Fruit fly (Drosophila melanogaster) whole organism, embryonic: ENCODE measurements around the gene drpr.

Experiments used
- CG10274 ChIP-seq: fragments of 200-800 bp; sonication (Bioruptor generic); optimal IDR thresholded peaks from 3 replicates; lab custom pipeline; 2017; ENCODE audit warnings: missing biosample characterization, mild to moderate bottlenecking, missing genetic modification characterization
- CG14441 ChIP-seq: fragments of 200-800 bp; sonication (Bioruptor generic); IDR thresholded peaks from 2 replicates; pipeline ENCODE4 v1.3.6; 2022; ENCODE audit warnings: missing biosample characterization, missing genetic modification characterization
- CG14965 ChIP-seq: fragments of 200-800 bp; sonication (Bioruptor generic); optimal IDR thresholded peaks from 2 replicates; lab custom pipeline; 2016; ENCODE audit warnings: missing biosample characterization, missing genetic modification characterization, borderline replicate concordance
- CG17802 ChIP-seq: fragments of 200-800 bp; sonication (Bioruptor generic); optimal IDR thresholded peaks from 2 replicates; lab custom pipeline; 2018; ENCODE audit warnings: missing biosample characterization, mild to moderate bottlenecking, missing genetic modification characterization, moderate library complexity
- CG2875 ChIP-seq: fragments of 200-800 bp; sonication (Bioruptor generic); optimal IDR thresholded peaks from 2 replicates; lab custom pipeline; 2017; ENCODE audit warnings: missing biosample characterization, mild to moderate bottlenecking, missing genetic modification characterization, missing genetic modification reagents
- CG32767 ChIP-seq: fragments of 200-800 bp; sonication (Bioruptor generic); IDR thresholded peaks from 2 replicates; pipeline ENCODE4 v1.3.6; 2022; ENCODE audit warnings: missing biosample characterization, missing genetic modification characterization
- CG34224 ChIP-seq: fragments of 200-800 bp; sonication (Bioruptor generic); IDR thresholded peaks from 3 replicates; pipeline ENCODE4 v1.3.6; 2022; ENCODE audit warnings: missing biosample characterization, missing genetic modification characterization; ENCODE audit not compliant: partially characterized antibody
- CG3847 ChIP-seq: fragments of 200-800 bp; sonication (Bioruptor generic); IDR thresholded peaks from 2 replicates; pipeline ENCODE4 v1.3.6; 2022; ENCODE audit warnings: missing biosample characterization, missing genetic modification characterization
- CG4424 ChIP-seq: fragments of 200-800 bp; sonication (Bioruptor generic); optimal IDR thresholded peaks from 3 replicates; lab custom pipeline; 2016; ENCODE audit warnings: missing biosample characterization, missing genetic modification characterization
- CG4730 ChIP-seq: fragments of 200-800 bp; sonication (Bioruptor generic); IDR thresholded peaks from 2 replicates; pipeline ENCODE4 v1.3.6; 2022; ENCODE audit warnings: missing biosample characterization, missing genetic modification characterization
- CG4820 ChIP-seq: fragments of 200-800 bp; sonication (Bioruptor generic); optimal IDR thresholded peaks from 3 replicates; lab custom pipeline; 2016; ENCODE audit warnings: missing biosample characterization, missing genetic modification characterization
- CG7271 ChIP-seq: fragments of 200-800 bp; sonication (Bioruptor generic); optimal IDR thresholded peaks from 2 replicates; lab custom pipeline; 2018; ENCODE audit warnings: missing biosample characterization, mild to moderate bottlenecking, missing genetic modification characterization, moderate library complexity
- CG7357 ChIP-seq: fragments of 200-800 bp; sonication (Bioruptor generic); IDR thresholded peaks from 3 replicates; pipeline ENCODE4 v1.3.6; 2022; ENCODE audit warnings: missing biosample characterization, missing genetic modification characterization
- CG7839 ChIP-seq: fragments of 200-800 bp; sonication (Bioruptor generic); optimal IDR thresholded peaks from 3 replicates; lab custom pipeline; 2018; ENCODE audit warnings: missing biosample characterization, mild to moderate bottlenecking, missing genetic modification characterization, moderate library complexity
- CG8281 ChIP-seq: fragments of 200-800 bp; sonication (Bioruptor generic); optimal IDR thresholded peaks from 2 replicates; lab custom pipeline; 2018; ENCODE audit warnings: missing biosample characterization, mild to moderate bottlenecking, missing genetic modification characterization, moderate library complexity
- CG8924 ChIP-seq: fragments of 200-800 bp; optimal IDR thresholded peaks from 3 replicates; lab custom pipeline; 2019; ENCODE audit warnings: missing biosample characterization, mild to moderate bottlenecking, missing genetic modification characterization, moderate library complexity
- CG9727 ChIP-seq: fragments of 200-800 bp; sonication (Bioruptor generic); optimal IDR thresholded peaks from 3 replicates; lab custom pipeline; 2017; ENCODE audit warnings: missing biosample characterization, mild to moderate bottlenecking, missing genetic modification characterization
- CG9797 ChIP-seq: fragments of 200-800 bp; sonication (Bioruptor generic); optimal IDR thresholded peaks from 3 replicates; lab custom pipeline; 2018; ENCODE audit warnings: missing biosample characterization, mild to moderate bottlenecking, missing genetic modification characterization
- CG9876 ChIP-seq: fragments of 200-800 bp; sonication (Bioruptor generic); optimal IDR thresholded peaks from 2 replicates; lab custom pipeline; 2016; ENCODE audit warnings: missing biosample characterization, missing genetic modification characterization
- Deaf1 ChIP-seq: fragments of 200-800 bp; optimal IDR thresholded peaks from 3 replicates; lab custom pipeline; 2019; ENCODE audit warnings: missing biosample characterization, mild to moderate bottlenecking, missing genetic modification characterization, moderate library complexity
- Doc2 ChIP-seq: fragments of 200-800 bp; sonication (Bioruptor generic); IDR thresholded peaks from 2 replicates; pipeline ENCODE4 v1.3.6; 2022; ENCODE audit warnings: missing biosample characterization, missing genetic modification characterization
- E2f1 ChIP-seq: fragments of 200-800 bp; sonication (Bioruptor generic); IDR thresholded peaks from 2 replicates; pipeline ENCODE4 v1.3.6; 2022; ENCODE audit warnings: missing biosample characterization, missing genetic modification characterization
- Eip74EF ChIP-seq, 2 experiments: fragments of 200-800 bp in 1 of 2; fragments of >200 bp in 1 of 2; sonication (Bioruptor generic) in 1 of 2; optimal IDR thresholded peaks; 2 replicates each; lab custom pipeline; 2017 to 2019; ENCODE audit warnings: missing biosample characterization in 2 of 2, missing genetic modification characterization in 2 of 2, mild to moderate bottlenecking in 1 of 2, moderate library complexity in 1 of 2
- HHEX ChIP-seq: fragments of 200-800 bp; sonication (Bioruptor generic); optimal IDR thresholded peaks from 3 replicates; lab custom pipeline; 2017; ENCODE audit warnings: missing biosample characterization, mild to moderate bottlenecking, missing genetic modification characterization, missing genetic modification reagents
- Hand ChIP-seq: fragments of 200-800 bp; sonication (Bioruptor generic); optimal IDR thresholded peaks from 2 replicates; lab custom pipeline; 2017; ENCODE audit warnings: mild to moderate bottlenecking, missing biosample characterization, missing genetic modification reagents, missing genetic modification characterization
- Jarid2 ChIP-seq: fragments of 200-800 bp; sonication (Bioruptor generic); optimal IDR thresholded peaks from 3 replicates; lab custom pipeline; 2017; ENCODE audit warnings: mild to moderate bottlenecking, missing biosample characterization, missing genetic modification reagents, missing genetic modification characterization
- Lpt ChIP-seq: fragments of >200 bp; optimal IDR thresholded peaks from 2 replicates; lab custom pipeline; 2018; ENCODE audit warnings: missing biosample characterization, missing genetic modification characterization
- NC2α ChIP-seq: fragments of 200-800 bp; sonication (Bioruptor generic); optimal IDR thresholded peaks from 2 replicates; lab custom pipeline; 2016; ENCODE audit warnings: missing biosample characterization, missing genetic modification characterization
- Oli ChIP-seq: fragments of 200-800 bp; sonication (Bioruptor generic); optimal IDR thresholded peaks from 2 replicates; lab custom pipeline; 2018; ENCODE audit warnings: missing biosample characterization, mild to moderate bottlenecking, missing genetic modification characterization, moderate library complexity
- Rfx ChIP-seq: fragments of 200-800 bp; sonication (Bioruptor generic); IDR thresholded peaks from 2 replicates; pipeline ENCODE4 v1.3.6; 2022; ENCODE audit warnings: missing biosample characterization, missing genetic modification characterization
- amos ChIP-seq: fragments of 200-800 bp; sonication (Bioruptor generic); IDR thresholded peaks from 2 replicates; pipeline ENCODE4 v1.3.6; 2022; ENCODE audit warnings: missing biosample characterization, missing genetic modification characterization; ENCODE audit not compliant: partially characterized antibody
- chinmo ChIP-seq: fragments of 200-800 bp; sonication (Bioruptor generic); IDR thresholded peaks from 4 replicates; pipeline ENCODE4 v1.3.6; 2022; ENCODE audit warnings: missing biosample characterization, missing genetic modification characterization; ENCODE audit not compliant: partially characterized antibody
- corto ChIP-seq: fragments of 200-800 bp; sonication (Bioruptor generic); optimal IDR thresholded peaks from 2 replicates; lab custom pipeline; 2016; ENCODE audit warnings: missing biosample characterization, mild to moderate bottlenecking, missing genetic modification characterization, moderate library complexity
- dimm ChIP-seq: fragments of 200-800 bp; sonication (Bioruptor generic); IDR thresholded peaks from 2 replicates; pipeline ENCODE4 v1.3.6; 2022; ENCODE audit warnings: missing biosample characterization, missing genetic modification characterization
- gsb-n ChIP-seq: fragments of 200-800 bp; sonication (Bioruptor generic); optimal IDR thresholded peaks from 3 replicates; lab custom pipeline; 2018; ENCODE audit warnings: missing biosample characterization, mild to moderate bottlenecking, missing genetic modification characterization
- hkb ChIP-seq, 2 experiments: fragments of 200-800 bp in 1 of 2; fragments of >200 bp in 1 of 2; sonication (Bioruptor generic) in 1 of 2; IDR thresholded peaks in 1 of 2; optimal IDR thresholded peaks in 1 of 2; 2 replicates each; pipeline versions ENCODE4 v1.3.6 to Lab custom; 2017 to 2022; ENCODE audit warnings: missing biosample characterization in 1 of 2, missing genetic modification characterization in 1 of 2
- insv ChIP-seq, 2 experiments: fragments of 200-800 bp; sonication (Bioruptor generic); optimal IDR thresholded peaks; 3 replicates each; lab custom pipeline; 2016 to 2018; ENCODE audit warnings: missing biosample characterization in 2 of 2, missing genetic modification characterization in 2 of 2
- odd ChIP-seq: fragments of 200-800 bp; sonication (Bioruptor generic); optimal IDR thresholded peaks from 2 replicates; lab custom pipeline; 2017; ENCODE audit warnings: missing biosample characterization, mild to moderate bottlenecking, missing genetic modification characterization
- org-1 ChIP-seq: fragments of 200-800 bp; sonication (Bioruptor generic); optimal IDR thresholded peaks from 2 replicates; lab custom pipeline; 2017; ENCODE audit warnings: missing biosample characterization, missing genetic modification characterization
- pnt ChIP-seq: fragments of 200-800 bp; sonication (Bioruptor generic); optimal IDR thresholded peaks from 3 replicates; lab custom pipeline; 2016; ENCODE audit warnings: missing biosample characterization, missing genetic modification characterization
- pzg ChIP-seq: fragments of 200-800 bp; sonication (Bioruptor generic); optimal IDR thresholded peaks from 3 replicates; lab custom pipeline; 2018; ENCODE audit warnings: missing biosample characterization, mild to moderate bottlenecking, missing genetic modification characterization, moderate library complexity
- run ChIP-seq: fragments of 200-800 bp; sonication (Bioruptor generic); optimal IDR thresholded peaks from 3 replicates; lab custom pipeline; 2018; ENCODE audit warnings: missing biosample characterization, mild to moderate bottlenecking, missing genetic modification characterization
- sd ChIP-seq: fragments of 200-800 bp; sonication (Bioruptor generic); optimal IDR thresholded peaks from 3 replicates; lab custom pipeline; 2018; ENCODE audit warnings: missing biosample characterization, mild to moderate bottlenecking, missing genetic modification characterization, moderate library complexity
- sim ChIP-seq: fragments of 200-800 bp; sonication (Bioruptor generic); IDR thresholded peaks from 2 replicates; pipeline ENCODE4 v1.3.6; 2022; ENCODE audit warnings: missing biosample characterization, missing genetic modification characterization
- trh ChIP-seq: fragments of 200-800 bp; sonication (Bioruptor generic); optimal IDR thresholded peaks from 2 replicates; lab custom pipeline; 2016; ENCODE audit warnings: missing biosample characterization, missing genetic modification characterization
- ttk ChIP-seq: fragments of 200-800 bp; sonication (Bioruptor generic); IDR thresholded peaks from 2 replicates; pipeline ENCODE4 v2.1.2; 2022; ENCODE audit warnings: missing biosample characterization, missing genetic modification characterization
- zen ChIP-seq: fragments of 200-800 bp; sonication (Bioruptor generic); optimal IDR thresholded peaks from 3 replicates; lab custom pipeline; 2018; ENCODE audit warnings: missing biosample characterization, mild to moderate bottlenecking, missing genetic modification characterization, moderate library complexity

drpr gene

DNA sequence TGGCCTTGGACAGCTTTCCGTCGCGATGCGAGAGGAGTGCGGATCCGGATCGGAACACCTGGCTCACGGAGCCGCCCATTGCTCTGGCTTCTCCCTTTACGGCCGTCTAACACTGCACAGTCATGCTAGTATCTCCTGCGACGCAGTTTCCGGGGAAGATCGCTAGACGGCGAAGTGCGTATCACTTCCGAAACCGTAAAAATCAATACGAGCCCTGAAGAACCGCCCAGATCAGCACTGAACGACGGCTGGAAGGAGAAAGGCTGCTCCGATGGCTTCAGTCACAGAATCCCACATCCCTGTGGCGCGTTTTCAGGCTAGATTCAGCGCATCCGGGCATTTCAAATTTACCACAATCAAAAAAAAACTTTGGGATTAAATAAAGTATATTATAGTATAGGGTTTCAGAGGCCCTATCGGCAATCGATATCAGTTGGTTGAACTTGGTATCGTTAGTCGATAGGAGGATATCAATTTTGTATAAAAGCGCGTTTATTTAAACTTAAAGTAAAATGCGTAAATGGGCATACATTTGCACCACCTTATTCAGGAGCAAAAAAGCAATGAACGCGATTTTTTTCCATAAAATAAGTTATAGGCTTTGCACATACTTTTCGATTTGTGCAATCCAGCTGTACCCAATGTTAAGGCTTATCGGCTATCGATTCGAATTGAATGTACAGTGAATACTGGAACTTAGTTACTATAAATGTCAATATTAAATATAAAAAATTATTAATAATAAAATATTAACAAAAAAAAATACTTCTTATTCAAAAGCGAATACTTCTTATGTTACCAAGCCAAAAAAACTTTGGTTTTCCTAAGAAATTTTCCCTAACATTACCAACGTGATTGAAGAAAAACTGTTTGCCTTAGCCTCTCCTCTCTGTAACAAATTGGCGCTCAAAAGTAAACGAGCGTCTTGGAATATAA lies 44.1 kb upstream of the drpr start, which contains the start of the genes CG13933 and PolD2 (continued):
- TF ChIP-seq CG34224 (GFP tag; lab: Robert Waterston, UW) (peak; percentile 85), run (tag; lab: Kevin White, UChicago) (peak; percentile 92), CG7271 (tag; lab: Kevin White, UChicago) (peak; percentile 85), CG4730 (peak; percentile 94), NC2α (peak; percentile 44), CG17802 (tag; lab: Kevin White, UChicago) (peak; percentile 47), HHEX (GFP tag; lab: Kevin White, UChicago) (peak; percentile 78), CG2875 (peak; percentile 90), amos (GFP tag; lab: Robert Waterston, UW) (peak; percentile 57; the same call in 1 of the 2 replicates), hkb (optimal IDR thresholded peaks at IDR 0.05; lab: Kevin White, UChicago) (no peak), hkb (GFP tag; IDR thresholded peaks at IDR 0.05; lab: Robert Waterston, UW) (peak; percentile 98), CG7357 (GFP tag; lab: Robert Waterston, UW) (peak; percentile 88), CG14965 (GFP tag; lab: Kevin White, UChicago) (no peak), CG8281 (tag; lab: Kevin White, UChicago) (no peak), CG4424 (GFP tag; lab: Kevin White, UChicago) (no peak), Jarid2 (GFP tag; lab: Kevin White, UChicago) (no peak), pzg (GFP tag; lab: Kevin White, UChicago) (peak; percentile 23), CG9727 (peak; percentile 98), Deaf1 (no peak), Oli (tag; lab: Kevin White, UChicago) (peak; percentile 99), CG4820 (GFP tag; lab: Kevin White, UChicago) (peak; percentile 71), dimm (peak; percentile 95), ttk (peak; percentile 97), Eip74EF (GFP tag; optimal IDR thresholded peaks at IDR 0.05; lab: Kevin White, UChicago) (peak in 1 of 2 experiments; percentile 97), Lpt (no peak), Hand (peak; percentile 97), corto (no peak), CG8924 (tag; lab: Kevin White, UChicago) (peak; percentile 99), CG3847 (GFP tag; lab: Robert Waterston, UW) (peak; percentile 98), CG10274 (GFP tag; lab: Kevin White, UChicago) (no peak), CG14441 (peak; percentile 99), insv (GFP tag; optimal IDR thresholded peaks at IDR 0.05; lab: Kevin White, UChicago) (peak in 1 of 2 experiments; percentile 67), pnt (peak; percentile 77), gsb-n (tag; lab: Kevin White, UChicago) (peak; percentile 98), CG7839 (peak; percentile 98), sim (GFP tag; lab: Robert Waterston, UW) (peak; percentile 65; the same call in 1 of the 2 replicates), CG9797 (GFP tag; lab: Kevin White, UChicago) (no peak), trh (GFP tag; lab: Kevin White, UChicago) (peak; percentile 92), sd (tag; lab: Kevin White, UChicago) (no peak), chinmo (GFP tag; lab: Robert Waterston, UW) (peak; percentile 65; the same call in 1 of the 4 replicates), CG9876 (GFP tag; lab: Kevin White, UChicago) (peak; percentile 52), zen (peak; percentile 87), E2f1 (GFP tag; lab: Robert Waterston, UW) (peak; percentile 99), Doc2 (GFP tag; lab: Robert Waterston, UW) (0 out of 2 replicates have a peak, but pooled peaks have one; percentile 22), org-1 (GFP tag; lab: Kevin White, UChicago) (peak; percentile 88), odd (GFP tag; lab: Kevin White, UChicago) (no peak), CG32767 (GFP tag; lab: Robert Waterston, UW) (peak; percentile 99), Rfx (GFP tag; lab: Robert Waterston, UW) (peak; percentile 96)
